Worm (Caenorhabditis elegans) whole organism, early embryonic: ENCODE data around the gene math-41.

Source experiments
- B0310.2 ChIP-seq: sonication (generic microtip); optimal IDR thresholded peaks from 2 replicates; lab custom pipeline; 2016; ENCODE audit warnings: mild to moderate bottlenecking, missing genetic modification characterization, missing compliant biosample characterization
- F13C5.2 ChIP-seq: sonication (generic microtip); optimal IDR thresholded peaks from 2 replicates; lab custom pipeline; 2017; ENCODE audit warnings: mild to moderate bottlenecking, missing genetic modification characterization, inconsistent platforms, missing compliant biosample characterization
- aly-1 ChIP-seq: sonication (generic microtip); optimal IDR thresholded peaks from 2 replicates; lab custom pipeline; 2016; ENCODE audit warnings: missing genetic modification characterization, missing compliant biosample characterization
- ama-1 ChIP-seq: fragments of 150-350 bp; optimal IDR thresholded peaks from 2 replicates; lab custom pipeline; 2014
- ceh-13 ChIP-seq: fragments of 200-800 bp; sonication (Bioruptor generic); optimal IDR thresholded peaks from 2 replicates; lab custom pipeline; 2018; ENCODE audit warnings: mild to moderate bottlenecking, missing genetic modification characterization, missing compliant biosample characterization
- ceh-36 ChIP-seq: sonication (generic microtip); optimal IDR thresholded peaks from 2 replicates; lab custom pipeline; 2016; ENCODE audit warnings: missing genetic modification characterization, inconsistent platforms, missing compliant biosample characterization
- ets-7 ChIP-seq: sonication (generic microtip); optimal IDR thresholded peaks from 2 replicates; lab custom pipeline; 2016; ENCODE audit warnings: missing genotype, missing genetic modification characterization, missing compliant biosample characterization
- flt-1 ChIP-seq: fragments of 200-800 bp; sonication (Bioruptor generic); IDR thresholded peaks from 2 replicates; pipeline ENCODE4 v1.3.6; 2022; ENCODE audit warnings: missing genetic modification characterization, missing compliant biosample characterization
- hmbx-1 ChIP-seq: sonication (generic microtip); optimal IDR thresholded peaks from 2 replicates; lab custom pipeline; 2016; ENCODE audit warnings: mild to moderate bottlenecking, missing genetic modification characterization, missing compliant biosample characterization
- hmg-4 ChIP-seq: fragments of 200-800 bp; sonication (Bioruptor generic); optimal IDR thresholded peaks from 2 replicates; lab custom pipeline; 2018; ENCODE audit warnings: mild to moderate bottlenecking, missing genetic modification characterization, missing compliant biosample characterization
- hnd-1 ChIP-seq: sonication (generic microtip); optimal IDR thresholded peaks from 2 replicates; lab custom pipeline; 2016; ENCODE audit warnings: missing genetic modification characterization, missing compliant biosample characterization
- pes-1 ChIP-seq: fragments of 200-800 bp; sonication (Bioruptor generic); IDR thresholded peaks from 2 replicates; pipeline ENCODE4 v1.3.6; 2022; ENCODE audit warnings: missing genetic modification reagents, missing genetic modification characterization, missing compliant biosample characterization
- scrt-1 ChIP-seq: fragments of 200-800 bp; sonication (Bioruptor generic); IDR thresholded peaks from 2 replicates; pipeline ENCODE4 v1.3.6; 2022; ENCODE audit warnings: missing genetic modification characterization, missing compliant biosample characterization
- sea-1 ChIP-seq: fragments of 200-800 bp; sonication (Bioruptor generic); conservative IDR thresholded peaks from 2 replicates; pipeline ENCODE4 v1.3.6; 2022; ENCODE audit warnings: missing genetic modification characterization, missing compliant biosample characterization
- tbx-11 ChIP-seq: fragments of 200-800 bp; sonication (Bioruptor generic); IDR thresholded peaks from 2 replicates; pipeline ENCODE4 v1.3.6; 2022; ENCODE audit warnings: missing genetic modification characterization, missing compliant biosample characterization
- tbx-37 ChIP-seq: fragments of 200-800 bp; sonication (Bioruptor generic); conservative IDR thresholded peaks from 2 replicates; pipeline ENCODE4 v1.3.6; 2022; ENCODE audit warnings: missing genetic modification reagents, missing genetic modification characterization, missing compliant biosample characterization
- tra-4 ChIP-seq: sonication (generic microtip); optimal IDR thresholded peaks from 2 replicates; lab custom pipeline; 2017; ENCODE audit warnings: missing genetic modification characterization, missing compliant biosample characterization

math-41 gene

DNA sequence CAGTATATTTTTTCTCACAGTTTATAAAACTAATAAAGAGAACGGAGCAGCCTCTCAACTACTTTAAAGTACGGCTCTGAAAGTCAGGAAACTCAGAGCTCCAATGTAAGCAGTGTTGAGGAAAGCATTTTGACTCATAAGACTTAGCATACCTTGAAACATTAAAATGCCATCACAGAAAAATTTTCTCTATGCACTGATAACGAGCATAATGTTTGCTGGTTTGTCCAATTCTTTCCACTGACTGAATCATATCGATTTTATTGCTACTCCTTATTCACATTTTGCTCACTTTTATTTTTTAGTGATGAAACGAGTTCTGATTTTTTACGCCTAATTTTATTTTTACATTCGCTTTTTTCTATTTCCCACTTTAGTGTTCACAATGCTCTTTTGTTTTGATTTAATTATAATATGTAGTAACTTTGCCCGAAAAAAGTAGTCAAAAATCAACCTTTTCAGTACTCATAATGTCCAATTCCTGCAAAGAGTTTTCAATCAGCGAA, 7.5 kb downstream of the math-41 start, which contains the start of gene math-39:
TSS of gene math-39 (plus strand) at position 456 of the 506 bp plus-strand sequence.
- TF ChIP-seq hmbx-1 (tag; lab: Kevin White, UChicago) (no peak), F13C5.2 (tag; lab: Kevin White, UChicago) (no peak), ama-1 (lab: Kevin White, UChicago) (no peak), hnd-1 (tag; lab: Kevin White, UChicago) (no peak), B0310.2 (tag; lab: Kevin White, UChicago) (no peak), aly-1 (tag; lab: Kevin White, UChicago) (no peak), sea-1 (no peak), tbx-11 (GFP tag; lab: Robert Waterston, UW) (no peak), tbx-37 (GFP tag; lab: Robert Waterston, UW) (no peak), flt-1 (GFP tag; lab: Robert Waterston, UW) (no peak), pes-1 (GFP tag; lab: Robert Waterston, UW) (no peak), tra-4 (tag; lab: Kevin White, UChicago) (no peak), ceh-13 (GFP tag; lab: Kevin White, UChicago) (no peak), scrt-1 (no peak)

ce11 chrII:1836204-1836603, 11.8 kb downstream of the math-41 start, which contains the start of gene T08E11.1:
Gene T08E11.1, plus strand, starts transcription at chrII:1836504.
- TF ChIP-seq ceh-13 (GFP tag; lab: Kevin White, UChicago) (no peak), hnd-1 (tag; lab: Kevin White, UChicago) (no peak), flt-1 (GFP tag; lab: Robert Waterston, UW) (no peak), pes-1 (GFP tag; lab: Robert Waterston, UW) (no peak), tbx-37 (GFP tag; lab: Robert Waterston, UW) (no peak), aly-1 (tag; lab: Kevin White, UChicago) (no peak), ceh-36 (no peak), ama-1 (lab: Kevin White, UChicago) (no peak), tbx-11 (GFP tag; lab: Robert Waterston, UW) (no peak), B0310.2 (tag; lab: Kevin White, UChicago) (no peak), F13C5.2 (tag; lab: Kevin White, UChicago) (no peak), hmbx-1 (tag; lab: Kevin White, UChicago) (no peak), tra-4 (tag; lab: Kevin White, UChicago) (no peak), hmg-4 (no peak), ets-7 (tag; lab: Kevin White, UChicago) (no peak), scrt-1 (no peak), sea-1 (no peak)

ce11 chrII:1842894-1843293, 18.5 kb downstream of the math-41 start, which contains the start of the genes C52E2.5 and C52E2.4:
Gene C52E2.5, minus strand, starts transcription at chrII:1842936.
Gene C52E2.4, plus strand, starts transcription at chrII:1843145.
- TF ChIP-seq hmg-4 (no peak), B0310.2 (tag; lab: Kevin White, UChicago) (no peak), pes-1 (GFP tag; lab: Robert Waterston, UW) (no peak), flt-1 (GFP tag; lab: Robert Waterston, UW) (no peak), sea-1 (no peak), ama-1 (lab: Kevin White, UChicago) (no peak), tra-4 (tag; lab: Kevin White, UChicago) (no peak)

- TF ChIP-seq B0310.2 (tag; lab: Kevin White, UChicago): no peak
These were observed 20.1 kb downstream of the math-41 start for ce11 chrII:1844552-1844951.

- TF ChIP-seq pes-1 (GFP tag; lab: Robert Waterston, UW) (no peak), hmbx-1 (tag; lab: Kevin White, UChicago) (no peak), sea-1 (no peak), flt-1 (GFP tag; lab: Robert Waterston, UW) (no peak), ceh-13 (GFP tag; lab: Kevin White, UChicago) (no peak), B0310.2 (tag; lab: Kevin White, UChicago) (no peak), aly-1 (tag; lab: Kevin White, UChicago) (no peak), ets-7 (tag; lab: Kevin White, UChicago) (no peak), ceh-36 (no peak), tra-4 (tag; lab: Kevin White, UChicago) (no peak)
These were observed 23.7 kb downstream of the math-41 start, which contains the start of gene fbxb-97 for ce11 chrII:1848109-1848508. Gene fbxb-97, minus strand, starts transcription at chrII:1848161.

ce11 chrII:1850299-1850698, 25.9 kb downstream of the math-41 start, which contains the start of gene fbxb-96:
Gene fbxb-96, minus strand, starts transcription at chrII:1850399.
- TF ChIP-seq hmbx-1 (tag; lab: Kevin White, UChicago) (no peak), hnd-1 (tag; lab: Kevin White, UChicago) (no peak), hmg-4 (no peak), scrt-1 (no peak), ets-7 (tag; lab: Kevin White, UChicago) (no peak), B0310.2 (tag; lab: Kevin White, UChicago) (no peak), pes-1 (GFP tag; lab: Robert Waterston, UW) (no peak), ama-1 (lab: Kevin White, UChicago) (no peak), F13C5.2 (tag; lab: Kevin White, UChicago) (no peak), tra-4 (tag; lab: Kevin White, UChicago) (no peak), ceh-13 (GFP tag; lab: Kevin White, UChicago) (no peak), tbx-37 (GFP tag; lab: Robert Waterston, UW) (no peak), flt-1 (GFP tag; lab: Robert Waterston, UW) (no peak), ceh-36 (no peak), tbx-11 (GFP tag; lab: Robert Waterston, UW) (no peak)

DNA sequence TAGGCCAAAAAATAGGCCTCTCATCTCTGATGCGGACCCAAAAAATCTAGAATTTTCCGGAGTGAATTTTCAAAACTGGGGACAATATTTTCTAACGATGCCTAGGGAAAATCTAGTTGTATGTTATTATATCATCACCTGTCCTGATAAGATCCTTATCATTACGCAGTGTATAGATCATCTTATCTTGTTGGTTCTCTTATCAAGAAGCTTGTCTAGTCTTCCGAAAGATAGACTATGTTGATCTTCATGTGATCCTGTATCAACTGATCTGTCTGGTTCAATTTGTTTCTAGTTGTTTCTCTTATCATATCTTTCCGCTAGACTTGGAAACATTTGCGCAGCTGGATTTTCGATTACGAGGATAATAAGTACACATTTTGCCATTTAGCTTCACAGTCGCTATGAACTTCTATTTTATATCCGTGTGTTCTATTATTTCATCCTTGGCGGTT, 26.4 kb downstream of the math-41 start, which contains the start of gene C52E2.3:
TSS of gene C52E2.3 (plus strand) at position 405 of the 455 bp plus-strand sequence.
- TF ChIP-seq hmbx-1 (tag; lab: Kevin White, UChicago) (no peak), B0310.2 (tag; lab: Kevin White, UChicago) (no peak), ceh-13 (GFP tag; lab: Kevin White, UChicago) (no peak), sea-1 (no peak), F13C5.2 (tag; lab: Kevin White, UChicago) (no peak), flt-1 (GFP tag; lab: Robert Waterston, UW) (no peak), hnd-1 (tag; lab: Kevin White, UChicago) (no peak)
